Fruit fly (Drosophila melanogaster) Kc167 (cell line): ENCODE measurements around the gene CG10561.

ENCODE experiments used
- Myc ChIP-seq: fragments of >200 bp; optimal IDR thresholded peaks from 2 replicates; lab custom pipeline; 2017; ENCODE audit warnings: missing external identifiers
- Sin3A ChIP-seq: fragments of >200 bp; optimal IDR thresholded peaks from 2 replicates; lab custom pipeline; 2018; ENCODE audit warnings: missing external identifiers
- h ChIP-seq: fragments of >200 bp; optimal IDR thresholded peaks from 3 replicates; lab custom pipeline; 2018; ENCODE audit warnings: missing external identifiers
- insv ChIP-seq: fragments of >200 bp; optimal IDR thresholded peaks from 3 replicates; lab custom pipeline; 2018; ENCODE audit warnings: missing external identifiers
- psq ChIP-seq: fragments of >200 bp; optimal IDR thresholded peaks from 2 replicates; lab custom pipeline; 2017; ENCODE audit warnings: missing external identifiers
- ttk ChIP-seq: sonication (Bioruptor generic); optimal IDR thresholded peaks from 2 replicates; lab custom pipeline; 2017; ENCODE audit warnings: missing external identifiers

DNA sequence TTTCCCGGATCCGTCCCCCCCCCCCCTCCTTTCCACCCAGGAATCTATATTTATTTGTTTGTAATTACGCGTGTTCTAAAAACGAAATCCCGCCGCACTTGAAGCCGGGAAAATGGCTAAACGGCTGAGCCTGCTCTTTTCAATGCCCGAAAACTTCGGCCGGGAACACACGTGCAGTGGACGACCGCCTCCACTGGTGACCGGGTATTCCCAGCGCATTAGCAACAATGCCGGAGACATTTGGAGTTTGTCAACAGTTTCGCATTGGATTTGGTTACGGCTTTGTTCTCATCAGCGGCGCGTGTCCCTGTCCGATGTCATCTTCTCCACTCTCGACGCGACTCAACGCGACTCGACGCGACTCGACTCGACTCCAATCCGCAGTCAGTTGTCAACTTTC lies 9.8 kb upstream of the CG10561 start:
- TF ChIP-seq ttk (lab: Kevin White, UChicago) (no peak), Myc (lab: Kevin White, UChicago) (no peak), psq (lab: Kevin White, UChicago) (no peak), h (lab: Kevin White, UChicago) (no peak), insv (lab: Kevin White, UChicago) (no peak), Sin3A (lab: Kevin White, UChicago) (no peak)
